Worm (Caenorhabditis elegans): Measurements from ENCODE around the gene F38A6.5.

The F38A6.5 gene

DNA sequence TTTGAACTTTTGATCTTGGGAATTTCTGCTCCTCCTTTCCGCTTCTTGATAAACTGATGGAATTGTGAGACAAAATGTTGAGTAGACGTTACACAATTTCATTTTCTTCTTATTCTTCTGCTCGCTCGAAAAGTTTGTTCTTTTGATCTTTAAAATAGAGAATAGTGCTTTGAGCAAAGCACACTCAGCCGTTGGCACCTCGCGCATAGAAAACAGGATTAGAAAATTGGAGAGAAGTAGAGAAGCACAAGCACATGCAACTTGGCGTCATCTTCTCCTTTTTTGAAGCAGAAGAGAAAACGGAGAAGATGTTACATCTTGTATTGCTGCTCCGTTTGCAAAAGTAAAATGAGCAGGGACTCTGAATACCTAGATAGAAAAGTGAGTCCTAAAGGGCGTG, 8.6 kb upstream of the F38A6.5 start:
- TF ChIP-seq unc-62 (GFP tag; optimal IDR thresholded peaks at IDR 0.05) = peak; percentile 30
- TF ChIP-seq mep-1 (tag; optimal IDR thresholded peaks at IDR 0.05) = peak; percentile 33
- TF ChIP-seq ces-1 (GFP tag; optimal IDR thresholded peaks at IDR 0.05) = peak; percentile 96
- no peak for TF ChIP-seq elt-1 (tag; optimal IDR thresholded peaks at IDR 0.05; ENCODE audit: borderline replicate concordance, insufficient read depth)

DNA sequence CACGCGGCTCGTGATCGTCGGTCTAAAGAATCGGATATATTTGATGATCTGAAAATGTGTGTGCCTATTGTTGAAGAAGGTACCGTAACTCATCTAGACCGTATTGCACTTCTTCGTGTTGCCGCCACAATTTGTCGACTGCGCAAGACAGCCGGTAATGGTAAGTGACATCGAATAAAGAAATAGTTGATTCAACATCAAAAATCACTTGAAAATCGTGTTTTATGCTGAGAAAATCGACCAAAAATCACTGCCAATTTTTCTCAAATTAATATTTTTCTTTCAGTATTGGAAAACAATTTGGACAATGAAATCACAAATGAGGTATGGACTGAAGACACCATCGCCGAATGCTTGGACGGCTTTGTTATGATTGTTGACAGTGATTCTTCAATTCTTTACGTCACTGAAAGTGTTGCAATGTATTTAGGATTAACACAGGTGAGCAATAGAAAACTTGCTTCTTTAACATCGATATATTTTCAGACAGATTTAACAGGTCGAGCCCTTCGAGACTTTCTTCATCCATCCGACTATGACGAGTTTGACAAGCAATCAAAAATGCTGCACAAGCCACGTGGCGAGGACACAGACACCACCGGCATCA, 7.9 kb upstream of the F38A6.5 start:
- no peak for TF ChIP-seq mep-1 (tag; optimal IDR thresholded peaks at IDR 0.05)
- TF ChIP-seq tbx-8 (GFP tag; optimal IDR thresholded peaks at IDR 0.05) = no peak
- TF ChIP-seq unc-39 (tag; optimal IDR thresholded peaks at IDR 0.05) = no peak
- TF ChIP-seq ceh-39 (tag; optimal IDR thresholded peaks at IDR 0.05) = no peak
- TF ChIP-seq cnd-1 (tag; optimal IDR thresholded peaks at IDR 0.05) = no peak
- TF ChIP-seq nhr-12 (tag; optimal IDR thresholded peaks at IDR 0.05) = no peak
- no peak for TF ChIP-seq M03D4.4 (tag; optimal IDR thresholded peaks at IDR 0.05)
- no peak for TF ChIP-seq lin-13 (tag; optimal IDR thresholded peaks at IDR 0.05)
- no peak for TF ChIP-seq hlh-1 (tag; optimal IDR thresholded peaks at IDR 0.05)
- no peak for TF ChIP-seq nhr-28 (tag; optimal IDR thresholded peaks at IDR 0.05)

DNA sequence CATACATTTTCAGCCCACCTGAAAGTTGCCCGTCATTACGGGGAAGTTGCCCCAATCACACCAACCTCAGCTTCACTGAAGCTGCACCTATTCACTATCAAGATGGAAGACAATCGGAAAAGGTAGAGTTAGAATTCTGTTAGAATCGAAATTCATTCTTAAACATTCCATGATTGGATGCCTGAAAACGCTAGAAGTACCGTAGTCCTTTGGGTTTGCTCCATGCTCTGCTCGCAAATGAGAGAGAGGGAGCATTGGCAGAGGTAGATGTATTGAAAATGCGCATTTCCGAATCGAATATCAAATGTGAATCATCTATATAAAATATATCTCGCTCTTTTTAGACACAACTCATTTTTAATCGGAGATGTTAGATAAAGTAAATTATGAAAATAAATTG, 6.9 kb upstream of the F38A6.5 start, which contains the start of gene hif-1:
hif-1 (plus strand) TSS at position 8 of the 400 bp plus-strand sequence.
- no peak for TF ChIP-seq M03D4.4 (tag; optimal IDR thresholded peaks at IDR 0.05)
- no peak for TF ChIP-seq nhr-237 (tag; optimal IDR thresholded peaks at IDR 0.05)
- TF ChIP-seq elt-3 (tag; optimal IDR thresholded peaks at IDR 0.05) = no peak
- TF ChIP-seq snpc-4 (tag; optimal IDR thresholded peaks at IDR 0.05) = no peak
- TF ChIP-seq mab-5 (tag; optimal IDR thresholded peaks at IDR 0.05) = no peak
- no peak for TF ChIP-seq pha-4 (tag; optimal IDR thresholded peaks at IDR 0.05)
- no peak for TF ChIP-seq zip-8 (tag; optimal IDR thresholded peaks at IDR 0.05)
- no peak for TF ChIP-seq ces-1 (GFP tag; optimal IDR thresholded peaks at IDR 0.05)
- TF ChIP-seq unc-62 (GFP tag; optimal IDR thresholded peaks at IDR 0.05) = no peak
- no peak for TF ChIP-seq bed-3 (GFP tag; optimal IDR thresholded peaks at IDR 0.05)
- no peak for TF ChIP-seq unc-120 (tag; optimal IDR thresholded peaks at IDR 0.05; ENCODE audit: poor library complexity, severe bottlenecking)
- TF ChIP-seq drap-1 (GFP tag; optimal IDR thresholded peaks at IDR 0.05) = no peak

DNA sequence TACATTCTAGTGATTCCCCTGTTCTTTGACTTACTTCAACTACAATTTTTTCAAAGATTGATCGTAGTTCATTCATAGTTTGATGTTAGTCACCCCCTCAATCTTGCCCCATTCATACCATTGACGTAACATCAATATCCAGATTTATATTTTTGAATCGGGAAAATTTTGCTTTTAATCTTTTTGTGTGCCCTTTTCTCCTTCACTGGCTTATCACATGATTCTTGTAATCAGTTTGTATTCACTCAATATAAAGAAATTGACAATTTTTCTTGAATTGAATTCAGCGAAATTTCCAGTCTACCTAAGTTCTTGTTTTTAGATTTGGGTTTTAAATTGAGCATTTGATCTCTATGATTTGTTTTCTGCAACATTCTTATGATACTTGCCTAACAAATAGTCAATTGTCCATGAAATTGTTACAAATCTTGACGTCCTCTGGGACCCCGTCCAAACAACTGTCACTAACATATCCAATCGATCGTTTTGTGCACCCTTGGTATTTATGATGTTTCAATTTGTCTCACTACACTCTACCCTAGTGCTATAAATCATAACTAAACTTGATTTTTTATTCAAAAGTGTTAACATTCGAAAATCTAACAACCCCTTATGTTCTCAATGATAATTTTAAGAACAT, 6.3 kb upstream of the F38A6.5 start:
- no peak for TF ChIP-seq flh-1 (GFP tag; optimal IDR thresholded peaks at IDR 0.05)
- no peak for TF ChIP-seq unc-39 (tag; optimal IDR thresholded peaks at IDR 0.05)
- peak; percentile 82 for TF ChIP-seq hlh-1 (tag; optimal IDR thresholded peaks at IDR 0.05)
- TF ChIP-seq unc-62 (GFP tag; optimal IDR thresholded peaks at IDR 0.05) = peak; percentile 54
- TF ChIP-seq unc-120 (tag; optimal IDR thresholded peaks at IDR 0.05; ENCODE audit: poor library complexity, severe bottlenecking) = no peak

DNA sequence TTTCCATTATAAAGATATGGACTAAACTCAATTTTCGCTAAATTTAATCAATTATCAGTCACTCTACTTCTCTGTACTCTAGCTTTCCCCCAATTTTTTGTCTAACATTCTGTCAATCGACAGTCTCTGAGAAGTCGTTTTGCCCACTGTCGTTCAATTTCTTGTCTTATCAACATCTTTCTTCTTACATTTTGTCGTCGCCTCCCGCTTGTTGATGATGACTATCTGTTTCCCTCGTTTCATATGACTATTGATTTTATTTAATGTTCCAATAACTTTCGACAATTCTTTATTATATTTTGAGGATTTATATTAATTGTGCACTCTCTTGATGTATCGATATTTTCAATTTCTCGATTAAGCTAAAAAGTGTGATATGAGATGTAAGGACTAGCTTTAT, 5.3 kb upstream of the F38A6.5 start:
- TF ChIP-seq nhr-237 (tag; optimal IDR thresholded peaks at IDR 0.05) (no peak), zip-8 (tag; optimal IDR thresholded peaks at IDR 0.05) (no peak), elt-1 (tag; optimal IDR thresholded peaks at IDR 0.05; ENCODE audit: borderline replicate concordance, insufficient read depth) (peak; percentile 15), snpc-4 (tag; optimal IDR thresholded peaks at IDR 0.05) (no peak)

DNA sequence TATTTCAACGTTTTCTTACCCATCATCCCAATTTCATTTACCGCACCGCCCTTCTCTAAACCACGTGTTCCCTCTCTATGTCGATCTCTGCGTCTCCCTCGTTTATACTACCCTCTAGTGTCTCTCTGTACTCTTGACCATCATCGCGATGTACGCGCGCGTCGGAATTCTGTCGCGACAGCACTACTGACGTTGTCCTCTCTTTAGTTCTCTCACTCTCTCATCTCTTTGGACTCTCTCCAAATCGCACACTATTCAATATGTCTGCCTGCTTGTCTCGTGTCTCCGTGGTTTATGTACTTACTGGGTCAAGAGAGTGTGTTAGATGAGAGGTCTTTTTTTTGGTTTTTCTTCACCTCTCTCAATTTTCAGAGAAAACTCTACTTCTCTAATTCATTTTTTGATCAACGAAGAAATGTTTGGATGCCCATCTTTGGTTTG, 4.7 kb upstream of the F38A6.5 start:
- no peak for TF ChIP-seq M03D4.4 (tag; optimal IDR thresholded peaks at IDR 0.05)
- TF ChIP-seq sptf-1 (tag; optimal IDR thresholded peaks at IDR 0.05) = peak; percentile 52
- peak; percentile 21 for TF ChIP-seq elt-3 (tag; optimal IDR thresholded peaks at IDR 0.05)
- TF ChIP-seq mep-1 (tag; optimal IDR thresholded peaks at IDR 0.05) = peak; percentile 87
- TF ChIP-seq ztf-11 (tag; optimal IDR thresholded peaks at IDR 0.05) = no peak
- peak; percentile 27 for TF ChIP-seq mab-5 (tag; optimal IDR thresholded peaks at IDR 0.05)
- no peak for TF ChIP-seq tbx-8 (GFP tag; optimal IDR thresholded peaks at IDR 0.05)
- peak; percentile 86 for TF ChIP-seq nhr-2 (tag; optimal IDR thresholded peaks at IDR 0.05)
- TF ChIP-seq unc-120 (tag; optimal IDR thresholded peaks at IDR 0.05; ENCODE audit: poor library complexity, severe bottlenecking) = peak; percentile 88
- TF ChIP-seq lin-13 (tag; optimal IDR thresholded peaks at IDR 0.05) = peak; percentile 48
- TF ChIP-seq nhr-237 (tag; optimal IDR thresholded peaks at IDR 0.05) = peak; percentile 88
- TF ChIP-seq ces-1 (GFP tag; optimal IDR thresholded peaks at IDR 0.05) = peak; percentile 95
- TF ChIP-seq nhr-76 (tag; optimal IDR thresholded peaks at IDR 0.05) = no peak
- no peak for TF ChIP-seq snpc-4 (tag; optimal IDR thresholded peaks at IDR 0.05)
- TF ChIP-seq ceh-39 (tag; optimal IDR thresholded peaks at IDR 0.05) = peak; percentile 28
- peak; percentile 94 for TF ChIP-seq unc-62 (GFP tag; optimal IDR thresholded peaks at IDR 0.05)
- peak; percentile 58 for TF ChIP-seq lsy-2 (tag; optimal IDR thresholded peaks at IDR 0.05)
- TF ChIP-seq nhr-28 (tag; optimal IDR thresholded peaks at IDR 0.05) = no peak
- TF ChIP-seq hlh-1 (tag; optimal IDR thresholded peaks at IDR 0.05) = peak; percentile 80
